Fruit fly (Drosophila melanogaster) whole organism, prepupa: ENCODE measurements around the gene Pdp1.

Source experiments
- CG10631 ChIP-seq: fragments of 200-800 bp; sonication (Bioruptor generic); optimal IDR thresholded peaks from 2 replicates; lab custom pipeline; 2016; ENCODE audit warnings: missing biosample characterization, missing genetic modification characterization
- CG10669 ChIP-seq: fragments of 200-800 bp; sonication (Bioruptor generic); optimal IDR thresholded peaks from 3 replicates; lab custom pipeline; 2018; ENCODE audit warnings: missing biosample characterization, mild to moderate bottlenecking, missing genetic modification characterization, moderate library complexity
- CG11762 ChIP-seq: fragments of 200-800 bp; sonication (Bioruptor generic); optimal IDR thresholded peaks from 3 replicates; lab custom pipeline; 2016; ENCODE audit warnings: missing biosample characterization, missing genetic modification characterization; ENCODE audit not compliant: insufficient read depth
- CG15336 ChIP-seq: fragments of 200-800 bp; sonication (Bioruptor generic); IDR thresholded peaks from 2 replicates; pipeline ENCODE4 v1.3.6; 2022; ENCODE audit warnings: missing biosample characterization, missing genetic modification characterization
- CG1621 ChIP-seq: fragments of 200-800 bp; sonication (Bioruptor generic); optimal IDR thresholded peaks from 3 replicates; lab custom pipeline; 2018; ENCODE audit warnings: missing biosample characterization, mild to moderate bottlenecking, missing genetic modification characterization
- CG34406 ChIP-seq: fragments of 200-800 bp; sonication (Bioruptor generic); optimal IDR thresholded peaks from 3 replicates; lab custom pipeline; 2016; ENCODE audit warnings: missing biosample characterization, missing genetic modification characterization
- CG3919 ChIP-seq: fragments of 200-800 bp; sonication (Bioruptor generic); optimal IDR thresholded peaks from 3 replicates; lab custom pipeline; 2016; ENCODE audit warnings: missing biosample characterization, missing genetic modification characterization
- CG6163 ChIP-seq: fragments of 200-800 bp; sonication (Bioruptor generic); IDR thresholded peaks from 3 replicates; pipeline ENCODE4 v1.3.6; 2022; ENCODE audit warnings: missing biosample characterization, missing genetic modification characterization
- CG6276 ChIP-seq: fragments of 200-800 bp; sonication (Bioruptor generic); optimal IDR thresholded peaks from 2 replicates; lab custom pipeline; 2017; ENCODE audit warnings: missing biosample characterization, mild to moderate bottlenecking, missing genetic modification characterization
- CG6808 ChIP-seq: fragments of 200-800 bp; sonication (Bioruptor generic); optimal IDR thresholded peaks from 3 replicates; lab custom pipeline; 2017; ENCODE audit warnings: missing biosample characterization, missing genetic modification characterization, mild to moderate bottlenecking, moderate library complexity, missing genetic modification reagents
- CG6854 ChIP-seq: fragments of 200-800 bp; sonication (Bioruptor generic); optimal IDR thresholded peaks from 2 replicates; lab custom pipeline; 2017; ENCODE audit warnings: missing biosample characterization, mild to moderate bottlenecking, missing genetic modification characterization
- CG7368 ChIP-seq: fragments of 200-800 bp; sonication (Bioruptor generic); optimal IDR thresholded peaks from 3 replicates; lab custom pipeline; 2016; ENCODE audit warnings: missing biosample characterization, missing genetic modification characterization
- CG8119 ChIP-seq: fragments of 200-800 bp; sonication (Bioruptor generic); IDR thresholded peaks from 3 replicates; pipeline ENCODE4 v1.3.6; 2022; ENCODE audit warnings: missing biosample characterization, missing genetic modification characterization
- CG8632 ChIP-seq: fragments of 200-800 bp; sonication (Bioruptor generic); optimal IDR thresholded peaks from 3 replicates; lab custom pipeline; 2016; ENCODE audit warnings: missing biosample characterization, missing genetic modification characterization
- CG9139 ChIP-seq: fragments of 200-800 bp; sonication (Bioruptor generic); optimal IDR thresholded peaks from 3 replicates; lab custom pipeline; 2017; ENCODE audit warnings: missing biosample characterization, mild to moderate bottlenecking, missing genetic modification characterization
- Eip78C ChIP-seq: fragments of 200-800 bp; sonication (Bioruptor generic); peaks from one replicate; lab custom pipeline; 2016; ENCODE audit warnings: missing biosample characterization, missing genetic modification characterization
- Eip93F ChIP-seq: fragments of 200-800 bp; sonication (Bioruptor generic); optimal IDR thresholded peaks from 2 replicates; lab custom pipeline; 2016; ENCODE audit warnings: missing biosample characterization, mild to moderate bottlenecking, missing genetic modification characterization
- Ets96B ChIP-seq: fragments of 200-800 bp; optimal IDR thresholded peaks from 2 replicates; lab custom pipeline; 2019; ENCODE audit warnings: missing biosample characterization, mild to moderate bottlenecking, missing genetic modification characterization, moderate library complexity
- Hr4 ChIP-seq: fragments of 200-800 bp; sonication (Bioruptor generic); optimal IDR thresholded peaks from 3 replicates; lab custom pipeline; 2016; ENCODE audit warnings: missing biosample characterization, missing genetic modification characterization
- Lpt ChIP-seq: fragments of 200-800 bp; sonication (Bioruptor generic); optimal IDR thresholded peaks from 3 replicates; lab custom pipeline; 2016; ENCODE audit warnings: missing biosample characterization, missing genetic modification characterization
- Met ChIP-seq: fragments of 200-800 bp; sonication (Bioruptor generic); optimal IDR thresholded peaks from 3 replicates; lab custom pipeline; 2016; ENCODE audit warnings: missing biosample characterization, missing genetic modification characterization
- OdsH ChIP-seq: fragments of 200-800 bp; sonication (Bioruptor generic); optimal IDR thresholded peaks from 3 replicates; lab custom pipeline; 2016; ENCODE audit warnings: missing biosample characterization, missing genetic modification characterization
- Sox102F ChIP-seq: fragments of 200-800 bp; sonication (Bioruptor generic); optimal IDR thresholded peaks from 2 replicates; lab custom pipeline; 2016; ENCODE audit warnings: missing biosample characterization, mild to moderate bottlenecking, missing genetic modification characterization
- Sox15 ChIP-seq: fragments of 200-800 bp; sonication (Bioruptor generic); optimal IDR thresholded peaks from 3 replicates; lab custom pipeline; 2016; ENCODE audit warnings: missing biosample characterization, missing genetic modification characterization
- achi ChIP-seq: fragments of 200-800 bp; sonication (Bioruptor generic); optimal IDR thresholded peaks from 3 replicates; lab custom pipeline; 2016; ENCODE audit warnings: missing biosample characterization, missing genetic modification characterization
- acj6 ChIP-seq: fragments of 200-800 bp; sonication (Bioruptor generic); optimal IDR thresholded peaks from 3 replicates; lab custom pipeline; 2016; ENCODE audit warnings: missing biosample characterization, missing genetic modification characterization
- dac ChIP-seq: fragments of 200-800 bp; sonication (Bioruptor generic); optimal IDR thresholded peaks from 2 replicates; lab custom pipeline; 2017; ENCODE audit warnings: missing biosample characterization, mild to moderate bottlenecking, missing genetic modification characterization
- dsx ChIP-seq: fragments of 200-800 bp; optimal IDR thresholded peaks from 3 replicates; lab custom pipeline; 2019; ENCODE audit warnings: missing biosample characterization, mild to moderate bottlenecking, missing genetic modification characterization, moderate library complexity; ENCODE audit not compliant: poor library complexity, severe bottlenecking
- eg ChIP-seq: fragments of 200-800 bp; sonication (Bioruptor generic); IDR thresholded peaks from 3 replicates; pipeline ENCODE4 v1.3.6; 2022; ENCODE audit warnings: missing biosample characterization, missing genetic modification characterization
- fkh ChIP-seq: fragments of 200-800 bp; sonication (Bioruptor generic); optimal IDR thresholded peaks from 3 replicates; lab custom pipeline; 2017; ENCODE audit warnings: missing biosample characterization, mild to moderate bottlenecking, missing genetic modification characterization, moderate library complexity
- lz ChIP-seq: fragments of 200-800 bp; sonication (Bioruptor generic); optimal IDR thresholded peaks from 3 replicates; lab custom pipeline; 2016; ENCODE audit warnings: missing biosample characterization, missing genetic modification characterization
- net ChIP-seq: fragments of 200-800 bp; sonication (Bioruptor generic); optimal IDR thresholded peaks from 3 replicates; lab custom pipeline; 2016; ENCODE audit warnings: missing biosample characterization, missing genetic modification characterization
- pdm3 ChIP-seq: fragments of 200-800 bp; sonication (Bioruptor generic); optimal IDR thresholded peaks from 3 replicates; lab custom pipeline; 2016; ENCODE audit warnings: missing biosample characterization, missing genetic modification characterization
- ss ChIP-seq, 2 experiments: fragments of 200-800 bp; sonication (Bioruptor generic); optimal IDR thresholded peaks; 2 replicates in 1 of 2; 3 replicates in 1 of 2; lab custom pipeline; 2017 to 2018; ENCODE audit warnings: mild to moderate bottlenecking in 2 of 2, missing biosample characterization in 2 of 2, missing genetic modification characterization in 2 of 2, moderate library complexity in 1 of 2
- vri ChIP-seq: fragments of 200-800 bp; sonication (Bioruptor generic); optimal IDR thresholded peaks from 3 replicates; lab custom pipeline; 2016; ENCODE audit warnings: missing biosample characterization, mild to moderate bottlenecking, missing genetic modification characterization

Pdp1 gene

dm6 chr3L:7806503-7807216 is 60.5 kb downstream of the Pdp1 start:
- no peak for TF ChIP-seq CG7368 (GFP tag; lab: Kevin White, UChicago)
- TF ChIP-seq acj6 (GFP tag; lab: Kevin White, UChicago) = no peak
- no peak for TF ChIP-seq CG11762 (GFP tag; lab: Kevin White, UChicago)
- TF ChIP-seq vri (GFP tag; lab: Kevin White, UChicago) = peak; percentile 73
- TF ChIP-seq pdm3 (GFP tag; lab: Kevin White, UChicago) = no peak
- no peak for TF ChIP-seq net (GFP tag; lab: Kevin White, UChicago)
- peak; percentile 90 for TF ChIP-seq dsx (GFP tag; lab: Kevin White, UChicago)
- TF ChIP-seq eg = no peak
- peak; percentile 25 for TF ChIP-seq Eip78C (GFP tag; lab: Kevin White, UChicago)
- TF ChIP-seq Eip93F (GFP tag; lab: Kevin White, UChicago) = no peak
- TF ChIP-seq dac (GFP tag; lab: Kevin White, UChicago) = no peak
- peak; percentile 77 for TF ChIP-seq fkh (GFP tag; lab: Kevin White, UChicago)
- no peak for TF ChIP-seq CG10631 (GFP tag; lab: Kevin White, UChicago)

dm6 chr3L:7805336-7805803 is 61.8 kb downstream of the Pdp1 start:
- peak; percentile 5 for TF ChIP-seq CG1621 (tag; lab: Kevin White, UChicago)
- no peak for TF ChIP-seq Sox15
- peak; percentile 74; the same call in 2 of the 3 replicates for TF ChIP-seq eg
- TF ChIP-seq net (GFP tag; lab: Kevin White, UChicago) = peak; percentile 29
- TF ChIP-seq ss (GFP tag; optimal IDR thresholded peaks at IDR 0.05; lab: Kevin White, UChicago) = peak; percentile 10 to 69
- TF ChIP-seq fkh (GFP tag; lab: Kevin White, UChicago) = peak; percentile 90
- no peak for TF ChIP-seq lz (GFP tag; lab: Kevin White, UChicago)
- peak; percentile 23 for TF ChIP-seq CG34406
- no peak for TF ChIP-seq CG7368 (GFP tag; lab: Kevin White, UChicago)
- TF ChIP-seq Sox102F (GFP tag; lab: Kevin White, UChicago) = peak; percentile 37
- peak; percentile 13 for TF ChIP-seq CG8632 (GFP tag; lab: Kevin White, UChicago)
- peak; percentile 24 for TF ChIP-seq Eip78C (GFP tag; lab: Kevin White, UChicago)
- peak; percentile 56 for TF ChIP-seq CG8119 (GFP tag; lab: Robert Waterston, UW)
- peak; percentile 58 for TF ChIP-seq CG6276 (GFP tag; lab: Kevin White, UChicago)
- peak; percentile 51 for TF ChIP-seq CG9139 (GFP tag; lab: Kevin White, UChicago)
- peak; percentile 34 for TF ChIP-seq CG6808 (GFP tag; lab: Kevin White, UChicago)
- peak; percentile 5 for TF ChIP-seq CG3919
- no peak for TF ChIP-seq OdsH (GFP tag; lab: Kevin White, UChicago)
- peak; percentile 53 for TF ChIP-seq CG6854
- TF ChIP-seq vri (GFP tag; lab: Kevin White, UChicago) = peak; percentile 87
- no peak for TF ChIP-seq Met
- TF ChIP-seq CG15336 = peak; percentile 57
- TF ChIP-seq Lpt (GFP tag; lab: Kevin White, UChicago) = no peak
- peak; percentile 73; the same call in 2 of the 3 replicates for TF ChIP-seq CG6163
- TF ChIP-seq Hr4 (GFP tag; lab: Kevin White, UChicago) = no peak
- peak; percentile 42 for TF ChIP-seq Ets96B (tag; lab: Kevin White, UChicago)
- TF ChIP-seq achi = no peak
- TF ChIP-seq CG10669 (GFP tag; lab: Kevin White, UChicago) = peak; percentile 21
- TF ChIP-seq dsx (GFP tag; lab: Kevin White, UChicago) = peak; percentile 64
